Worm (Caenorhabditis elegans) whole organism, L2 larva: Measurements from ENCODE around the gene gldi-3.

Experiments used
- C34F6.9 ChIP-seq: fragments of 150-350 bp; optimal IDR thresholded peaks from 2 replicates; lab custom pipeline; 2014; ENCODE audit warnings: missing biosample characterization, missing genetic modification characterization
- F13H6.1 ChIP-seq: sonication (generic microtip); optimal IDR thresholded peaks from 2 replicates; lab custom pipeline; 2016; ENCODE audit warnings: missing genetic modification characterization, missing compliant biosample characterization
- ceh-16 ChIP-seq: fragments of 150-350 bp; optimal IDR thresholded peaks from 2 replicates; lab custom pipeline; 2014; ENCODE audit warnings: missing biosample characterization, missing genetic modification characterization
- crh-2 ChIP-seq: sonication (generic microtip); optimal IDR thresholded peaks from 2 replicates; lab custom pipeline; 2017; ENCODE audit warnings: missing biosample characterization, missing genetic modification characterization
- fos-1 ChIP-seq: fragments of 150-350 bp; optimal IDR thresholded peaks from 2 replicates; lab custom pipeline; 2014; ENCODE audit warnings: missing biosample characterization, missing genetic modification characterization
- lsy-2 ChIP-seq, 2 experiments: fragments of 150-350 bp in 1 of 2; sonication (generic microtip) in 1 of 2; optimal IDR thresholded peaks; 2 replicates each; lab custom pipeline; 2014 to 2017; ENCODE audit warnings: missing biosample characterization in 2 of 2, missing genetic modification characterization in 2 of 2
- nhr-11 ChIP-seq: fragments of 150-350 bp; optimal IDR thresholded peaks from 2 replicates; lab custom pipeline; 2014; ENCODE audit warnings: missing biosample characterization, missing genetic modification characterization
- nhr-237 ChIP-seq: fragments of 150-350 bp; optimal IDR thresholded peaks from 2 replicates; lab custom pipeline; 2014; ENCODE audit warnings: missing biosample characterization, missing genetic modification characterization
- sma-3 ChIP-seq: sonication (generic microtip); optimal IDR thresholded peaks from 2 replicates; lab custom pipeline; 2016; ENCODE audit warnings: missing genetic modification reagents, missing genetic modification characterization, missing compliant biosample characterization

DNA sequence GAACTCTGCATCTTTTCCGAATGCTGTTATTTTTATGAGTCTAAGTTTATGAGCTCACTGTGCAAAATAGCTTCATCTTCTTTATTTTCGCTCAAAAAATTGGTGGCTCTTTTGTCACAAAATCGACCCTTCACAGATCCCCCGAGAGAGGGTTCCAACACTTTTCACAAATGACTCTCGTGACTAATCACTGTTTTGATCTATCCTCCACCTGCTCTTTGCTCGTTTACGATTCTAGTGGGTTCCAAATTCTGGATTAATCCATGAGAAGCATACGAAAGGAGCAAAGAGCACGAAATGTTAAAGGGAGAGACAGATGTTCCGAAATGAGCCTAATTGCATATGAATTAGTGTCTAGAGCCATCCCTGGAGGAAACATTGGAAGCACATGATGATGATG, 18.5 kb downstream of the gldi-3 start:
- TF ChIP-seq fos-1 (tag; lab: Kevin White, UChicago) (no peak), crh-2 (tag; lab: Kevin White, UChicago) (no peak), lsy-2 (tag; optimal IDR thresholded peaks at IDR 0.05; lab: Kevin White, UChicago) (no peak), nhr-237 (tag; lab: Kevin White, UChicago) (no peak), sma-3 (GFP tag; lab: Kevin White, UChicago) (no peak), nhr-11 (no peak), F13H6.1 (tag; lab: Kevin White, UChicago) (no peak), ceh-16 (no peak), C34F6.9 (tag; lab: Kevin White, UChicago) (no peak)
